Fruit fly (Drosophila melanogaster) whole organism, embryonic: Measurements from ENCODE around the gene CG13392.

Source experiments
- Abd-B ChIP-seq: fragments of 200-800 bp; sonication (Bioruptor generic); optimal IDR thresholded peaks from 2 replicates; lab custom pipeline; 2018; ENCODE audit warnings: missing biosample characterization, mild to moderate bottlenecking, missing genetic modification characterization, moderate library complexity
- B-H2 ChIP-seq: fragments of 200-800 bp; sonication (Bioruptor generic); optimal IDR thresholded peaks from 2 replicates; lab custom pipeline; 2018; ENCODE audit warnings: missing biosample characterization, mild to moderate bottlenecking, missing genetic modification characterization
- CG1024 ChIP-seq: fragments of 200-800 bp; sonication (Bioruptor generic); IDR thresholded peaks from 2 replicates; pipeline ENCODE4 v1.3.6; 2022; ENCODE audit warnings: missing biosample characterization, missing genetic modification characterization
- CG12219 ChIP-seq: fragments of 200-800 bp; sonication (Bioruptor generic); optimal IDR thresholded peaks from 3 replicates; lab custom pipeline; 2018; ENCODE audit warnings: missing biosample characterization, mild to moderate bottlenecking, missing genetic modification characterization
- CG13287 ChIP-seq: fragments of 200-800 bp; sonication (Bioruptor generic); IDR thresholded peaks from 2 replicates; pipeline ENCODE4 v1.3.6; 2022; ENCODE audit warnings: missing biosample characterization, missing genetic modification characterization; ENCODE audit not compliant: partially characterized antibody
- CG13624 ChIP-seq: fragments of 200-800 bp; sonication (Bioruptor generic); optimal IDR thresholded peaks from 2 replicates; lab custom pipeline; 2016; ENCODE audit warnings: missing biosample characterization, missing genetic modification characterization
- CG15011 ChIP-seq: fragments of 200-800 bp; sonication (Bioruptor generic); optimal IDR thresholded peaks from 3 replicates; lab custom pipeline; 2018; ENCODE audit warnings: missing biosample characterization, mild to moderate bottlenecking, missing genetic modification characterization
- CG17328 ChIP-seq: fragments of 200-800 bp; sonication (Bioruptor generic); IDR thresholded peaks from 2 replicates; pipeline ENCODE4 v1.3.6; 2022; ENCODE audit warnings: missing biosample characterization, missing genetic modification characterization
- CG17359 ChIP-seq: fragments of 200-800 bp; sonication (Bioruptor generic); optimal IDR thresholded peaks from 3 replicates; lab custom pipeline; 2018; ENCODE audit warnings: missing biosample characterization, mild to moderate bottlenecking, missing genetic modification characterization, moderate library complexity
- CG17829 ChIP-seq: fragments of 200-800 bp; optimal IDR thresholded peaks from 2 replicates; lab custom pipeline; 2019; ENCODE audit warnings: missing biosample characterization, mild to moderate bottlenecking, missing genetic modification characterization, moderate library complexity
- CG2120 ChIP-seq: fragments of 200-800 bp; sonication (Bioruptor generic); optimal IDR thresholded peaks from 3 replicates; lab custom pipeline; 2016; ENCODE audit warnings: missing biosample characterization, missing genetic modification characterization
- CG2199 ChIP-seq: fragments of 200-800 bp; sonication (Bioruptor generic); IDR thresholded peaks from 3 replicates; pipeline ENCODE4 v1.3.6; 2022; ENCODE audit warnings: missing biosample characterization, missing genetic modification characterization
- CG31365 ChIP-seq: fragments of 200-800 bp; sonication (Bioruptor generic); optimal IDR thresholded peaks from 2 replicates; lab custom pipeline; 2018; ENCODE audit warnings: missing biosample characterization, mild to moderate bottlenecking, missing genetic modification characterization
- CG34376 ChIP-seq: fragments of 200-800 bp; sonication (Bioruptor generic); optimal IDR thresholded peaks from 2 replicates; lab custom pipeline; 2018; ENCODE audit warnings: missing biosample characterization, mild to moderate bottlenecking, missing genetic modification characterization
- CG6854 ChIP-seq: fragments of 200-800 bp; sonication (Bioruptor generic); optimal IDR thresholded peaks from 3 replicates; lab custom pipeline; 2017; ENCODE audit warnings: missing biosample characterization, mild to moderate bottlenecking, missing genetic modification characterization
- CG7786 ChIP-seq: fragments of 200-800 bp; sonication (Bioruptor generic); optimal IDR thresholded peaks from 2 replicates; lab custom pipeline; 2016; ENCODE audit warnings: missing biosample characterization, missing genetic modification characterization
- CG8388 ChIP-seq: fragments of 200-800 bp; sonication (Bioruptor generic); optimal IDR thresholded peaks from 2 replicates; lab custom pipeline; 2019; ENCODE audit warnings: missing biosample characterization, mild to moderate bottlenecking, missing genetic modification characterization, moderate library complexity
- CG9932 ChIP-seq: fragments of 200-800 bp; sonication (Bioruptor generic); IDR thresholded peaks from 2 replicates; pipeline ENCODE4 v1.3.6; 2022; ENCODE audit warnings: missing biosample characterization, missing genetic modification characterization
- Eip74EF ChIP-seq, 2 experiments: fragments of 200-800 bp in 1 of 2; fragments of >200 bp in 1 of 2; sonication (Bioruptor generic) in 1 of 2; optimal IDR thresholded peaks; 2 replicates each; lab custom pipeline; 2017 to 2019; ENCODE audit warnings: missing biosample characterization in 2 of 2, missing genetic modification characterization in 2 of 2, mild to moderate bottlenecking in 1 of 2, moderate library complexity in 1 of 2
- GATAe ChIP-seq: fragments of 200-800 bp; sonication (Bioruptor generic); conservative IDR thresholded peaks from 2 replicates; pipeline ENCODE4 v1.3.6; 2022; ENCODE audit warnings: missing biosample characterization, missing genetic modification characterization
- Hr39 ChIP-seq: fragments of >200 bp; optimal IDR thresholded peaks from 2 replicates; lab custom pipeline; 2017
- Hr51 ChIP-seq, 2 experiments: fragments of 200-800 bp; sonication (Bioruptor generic); optimal IDR thresholded peaks; 2 replicates in 1 of 2; 3 replicates in 1 of 2; lab custom pipeline; 2016 to 2018; ENCODE audit warnings: missing biosample characterization in 2 of 2, missing genetic modification characterization in 2 of 2, mild to moderate bottlenecking in 1 of 2, moderate library complexity in 1 of 2
- MBD-R2 ChIP-seq: fragments of 200-800 bp; sonication (Bioruptor generic); IDR thresholded peaks from 2 replicates; pipeline ENCODE4 v1.3.6; 2022; ENCODE audit warnings: missing biosample characterization, missing genetic modification characterization
- NC2α ChIP-seq: fragments of 200-800 bp; sonication (Bioruptor generic); optimal IDR thresholded peaks from 2 replicates; lab custom pipeline; 2016; ENCODE audit warnings: missing biosample characterization, missing genetic modification characterization
- Ravus ChIP-seq: fragments of 200-800 bp; sonication (Bioruptor generic); IDR thresholded peaks from 2 replicates; pipeline ENCODE4 v1.3.6; 2022; ENCODE audit warnings: missing biosample characterization, missing genetic modification characterization
- al ChIP-seq: fragments of 200-800 bp; sonication (Bioruptor generic); IDR thresholded peaks from 2 replicates; pipeline ENCODE4 v1.3.6; 2022; ENCODE audit warnings: missing biosample characterization, missing genetic modification characterization
- chif ChIP-seq, 2 experiments: fragments of 200-800 bp; sonication (Bioruptor generic); optimal IDR thresholded peaks; 3 replicates each; lab custom pipeline; 2016; ENCODE audit warnings: missing biosample characterization in 2 of 2, missing genetic modification characterization in 2 of 2
- cwo ChIP-seq: fragments of 200-800 bp; sonication (Bioruptor generic); optimal IDR thresholded peaks from 3 replicates; lab custom pipeline; 2017; ENCODE audit warnings: missing biosample characterization, missing genetic modification characterization, mild to moderate bottlenecking, moderate library complexity, missing genetic modification reagents
- ems ChIP-seq: fragments of 200-800 bp; sonication (Bioruptor generic); optimal IDR thresholded peaks from 3 replicates; lab custom pipeline; 2016; ENCODE audit warnings: missing biosample characterization, missing genetic modification characterization
- fd96Cb ChIP-seq: fragments of 200-800 bp; sonication (Bioruptor generic); optimal IDR thresholded peaks from 2 replicates; lab custom pipeline; 2018; ENCODE audit warnings: missing biosample characterization, mild to moderate bottlenecking, missing genetic modification characterization, moderate library complexity
- fru ChIP-seq: fragments of >200 bp; optimal IDR thresholded peaks from 2 replicates; lab custom pipeline; 2017
- ftz-f1 ChIP-seq: fragments of 200-800 bp; sonication (Bioruptor generic); optimal IDR thresholded peaks from 2 replicates; lab custom pipeline; 2016; ENCODE audit warnings: missing biosample characterization, missing genetic modification characterization
- gem ChIP-seq: fragments of 200-800 bp; sonication (Bioruptor generic); optimal IDR thresholded peaks from 2 replicates; lab custom pipeline; 2019; ENCODE audit warnings: missing biosample characterization, mild to moderate bottlenecking, missing genetic modification characterization, moderate library complexity
- gfzf ChIP-seq: fragments of 200-800 bp; sonication (Bioruptor generic); optimal IDR thresholded peaks from 2 replicates; lab custom pipeline; 2016; ENCODE audit warnings: missing biosample characterization, mild to moderate bottlenecking, missing genetic modification characterization, moderate library complexity
- hkb ChIP-seq, 2 experiments: fragments of 200-800 bp in 1 of 2; fragments of >200 bp in 1 of 2; sonication (Bioruptor generic) in 1 of 2; IDR thresholded peaks in 1 of 2; optimal IDR thresholded peaks in 1 of 2; 2 replicates each; pipeline versions ENCODE4 v1.3.6 to Lab custom; 2017 to 2022; ENCODE audit warnings: missing biosample characterization in 1 of 2, missing genetic modification characterization in 1 of 2
- lab ChIP-seq: fragments of 200-800 bp; sonication (Bioruptor generic); optimal IDR thresholded peaks from 3 replicates; lab custom pipeline; 2017; ENCODE audit warnings: missing biosample characterization, missing genetic modification characterization, mild to moderate bottlenecking, moderate library complexity, missing genetic modification reagents
- lbe ChIP-seq: fragments of 200-800 bp; sonication (Bioruptor generic); optimal IDR thresholded peaks from 2 replicates; lab custom pipeline; 2016; ENCODE audit warnings: missing biosample characterization, mild to moderate bottlenecking, missing genetic modification characterization
- pan ChIP-seq, 4 experiments: fragments of >200 bp in 3 of 4; fragments of 200-800 bp in 1 of 4; sonication (Bioruptor generic) in 1 of 4; optimal IDR thresholded peaks in 3 of 4; IDR thresholded peaks in 1 of 4; 2 replicates each; pipeline versions ENCODE4 v1.3.6 to Lab custom; 2017 to 2022; ENCODE audit warnings: missing biosample characterization in 2 of 4, missing genetic modification characterization in 2 of 4, mixed read lengths in 1 of 4
- pzg ChIP-seq: fragments of 200-800 bp; sonication (Bioruptor generic); optimal IDR thresholded peaks from 3 replicates; lab custom pipeline; 2018; ENCODE audit warnings: missing biosample characterization, mild to moderate bottlenecking, missing genetic modification characterization, moderate library complexity
- scrt ChIP-seq: fragments of 200-800 bp; sonication (Bioruptor generic); optimal IDR thresholded peaks from 2 replicates; lab custom pipeline; 2018; ENCODE audit warnings: missing biosample characterization, mild to moderate bottlenecking, missing genetic modification characterization, moderate library complexity
- sens ChIP-seq: fragments of 200-800 bp; sonication (Bioruptor generic); peaks from one replicate; lab custom pipeline; 2016; ENCODE audit warnings: missing biosample characterization, missing genetic modification characterization
- so ChIP-seq: fragments of 200-800 bp; sonication (Bioruptor generic); IDR thresholded peaks from 3 replicates; pipeline ENCODE4 v1.3.6; 2022; ENCODE audit warnings: missing biosample characterization, missing genetic modification characterization
- sob ChIP-seq: fragments of 200-800 bp; sonication (Bioruptor generic); IDR thresholded peaks from 2 replicates; pipeline ENCODE4 v1.3.6; 2022; ENCODE audit warnings: missing biosample characterization, missing genetic modification characterization
- sug ChIP-seq: fragments of 200-800 bp; optimal IDR thresholded peaks from 2 replicates; lab custom pipeline; 2019; ENCODE audit warnings: missing biosample characterization, mild to moderate bottlenecking, missing genetic modification characterization, moderate library complexity
- tap ChIP-seq: fragments of 200-800 bp; optimal IDR thresholded peaks from 3 replicates; lab custom pipeline; 2019; ENCODE audit warnings: missing biosample characterization, mild to moderate bottlenecking, missing genetic modification characterization, moderate library complexity
- tin ChIP-seq: fragments of 200-800 bp; sonication (Bioruptor generic); optimal IDR thresholded peaks from 3 replicates; lab custom pipeline; 2016; ENCODE audit warnings: missing biosample characterization, missing genetic modification characterization
- wek ChIP-seq: fragments of 200-800 bp; sonication (Bioruptor generic); optimal IDR thresholded peaks from 3 replicates; lab custom pipeline; 2018; ENCODE audit warnings: missing biosample characterization, mild to moderate bottlenecking, missing genetic modification characterization, moderate library complexity

CG13392 gene

dm6 chr2L:8351864-8352263 is 30.7 kb downstream of the CG13392 start, which contains the start of gene Mur29B (continued):
- TF ChIP-seq CG12219 (GFP tag; lab: Kevin White, UChicago) (no peak), fd96Cb (no peak), Ravus (GFP tag; lab: Robert Waterston, UW) (no peak), GATAe (GFP tag; lab: Robert Waterston, UW) (0 out of 2 replicates have a peak, but pooled peaks have one; percentile 26), ems (GFP tag; lab: Kevin White, UChicago) (no peak), sens (GFP tag; lab: Kevin White, UChicago) (peak; percentile 29), MBD-R2 (GFP tag; lab: Robert Waterston, UW) (no peak), gfzf (GFP tag; lab: Kevin White, UChicago) (no peak), CG2199 (GFP tag; lab: Robert Waterston, UW) (no peak), al (GFP tag; lab: Robert Waterston, UW) (no peak), fru (lab: Kevin White, UChicago) (no peak), pzg (no peak), CG13624 (no peak), sug (tag; lab: Kevin White, UChicago) (peak; percentile 54), CG34376 (GFP tag; lab: Kevin White, UChicago) (no peak)
- TF ChIP-seq, all 482 proteins: peak for 5

dm6 chr2L:8351333-8351732 is 31.3 kb downstream of the CG13392 start:
- TF ChIP-seq gem (tag; lab: Kevin White, UChicago), result peak; percentile 14
- TF ChIP-seq pan (optimal IDR thresholded peaks at IDR 0.05; lab: Kevin White, UChicago), result no peak
- TF ChIP-seq pan (GFP tag; optimal IDR thresholded peaks at IDR 0.05 in 1 of 2, IDR thresholded peaks at IDR 0.05 in 1 of 2), result peak in 1 of 2 experiments; percentile 54
- no peak for TF ChIP-seq gfzf (GFP tag; lab: Kevin White, UChicago)
- no peak for TF ChIP-seq CG17829 (tag; lab: Kevin White, UChicago)
- TF ChIP-seq Abd-B (GFP tag; lab: Kevin White, UChicago), result no peak
- no peak for TF ChIP-seq NC2α
- TF ChIP-seq lab (GFP tag; lab: Kevin White, UChicago), result peak; percentile 4
- peak; percentile 5 for TF ChIP-seq lbe (GFP tag; lab: Kevin White, UChicago)
- TF ChIP-seq CG17359 (tag; lab: Kevin White, UChicago), result peak; percentile 17
- TF ChIP-seq tin, result no peak
- TF ChIP-seq tap (tag; lab: Kevin White, UChicago), result no peak
- TF ChIP-seq cwo (GFP tag; lab: Kevin White, UChicago), result no peak
- TF ChIP-seq Hr51 (GFP tag; optimal IDR thresholded peaks at IDR 0.05; lab: Kevin White, UChicago), result peak in 1 of 2 experiments; percentile 8
- no peak for TF ChIP-seq Hr39 (lab: Kevin White, UChicago)
- no peak for TF ChIP-seq sob (GFP tag; lab: Robert Waterston, UW)
- TF ChIP-seq, all 482 proteins: peak for 6

dm6 chr2L:8350560-8351171 is 31.9 kb downstream of the CG13392 start:
- TF ChIP-seq CG31365, result peak; percentile 22
- TF ChIP-seq sens (GFP tag; lab: Kevin White, UChicago), result peak; percentile 55
- TF ChIP-seq so (GFP tag; lab: Robert Waterston, UW), result 0 out of 3 replicates have a peak, but pooled peaks have one; percentile 36
- peak; percentile 50 for TF ChIP-seq ftz-f1 (GFP tag; lab: Kevin White, UChicago)
- no peak for TF ChIP-seq CG1024
- TF ChIP-seq Eip74EF (GFP tag; optimal IDR thresholded peaks at IDR 0.05; lab: Kevin White, UChicago), result peak in 1 of 2 experiments; percentile 23
- no peak for TF ChIP-seq CG9932 (GFP tag; lab: Robert Waterston, UW)
- peak; percentile 13 for TF ChIP-seq CG6854 (GFP tag; lab: Kevin White, UChicago)
- TF ChIP-seq CG13287 (GFP tag; lab: Robert Waterston, UW), result no peak
- TF ChIP-seq CG8388, result peak; percentile 8
- peak; percentile 49 for TF ChIP-seq scrt (GFP tag; lab: Kevin White, UChicago)
- TF ChIP-seq CG15011 (GFP tag; lab: Kevin White, UChicago), result peak; percentile 47
- TF ChIP-seq CG7786 (GFP tag; lab: Kevin White, UChicago), result no peak
- peak; percentile 52 for TF ChIP-seq wek (GFP tag; lab: Kevin White, UChicago)
- TF ChIP-seq chif (GFP tag; optimal IDR thresholded peaks at IDR 0.05; lab: Kevin White, UChicago), result peak in 1 of 2 experiments; percentile 11
- peak; percentile 36 for TF ChIP-seq CG2120 (GFP tag; lab: Kevin White, UChicago)
- no peak for TF ChIP-seq CG17328 (GFP tag; lab: Robert Waterston, UW)
- peak; percentile 49 for TF ChIP-seq B-H2 (GFP tag; lab: Kevin White, UChicago)
- no peak for TF ChIP-seq hkb (optimal IDR thresholded peaks at IDR 0.05; lab: Kevin White, UChicago)
- TF ChIP-seq hkb (GFP tag; IDR thresholded peaks at IDR 0.05; lab: Robert Waterston, UW), result peak; percentile 72
